Fruit fly (Drosophila melanogaster) whole organism, adult: ENCODE data around the gene Cbs.

Experiments
- CG11617 ChIP-seq: fragments of 200-800 bp; sonication (Bioruptor generic); optimal IDR thresholded peaks from 2 replicates; lab custom pipeline; 2017; ENCODE audit warnings: mild to moderate bottlenecking, missing biosample characterization, missing genetic modification reagents, missing genetic modification characterization
- CG12768 ChIP-seq: fragments of 200-800 bp; sonication (Bioruptor generic); optimal IDR thresholded peaks from 2 replicates; lab custom pipeline; 2017; ENCODE audit warnings: missing biosample characterization, missing genetic modification characterization, mild to moderate bottlenecking, moderate library complexity, missing genetic modification reagents
- CG14711 ChIP-seq: fragments of 200-800 bp; sonication (Bioruptor generic); optimal IDR thresholded peaks from 2 replicates; lab custom pipeline; 2018; ENCODE audit warnings: missing biosample characterization, mild to moderate bottlenecking, missing genetic modification characterization, moderate library complexity
- CG1620 ChIP-seq: fragments of 200-800 bp; sonication (Bioruptor generic); optimal IDR thresholded peaks from 2 replicates; lab custom pipeline; 2016; ENCODE audit warnings: missing biosample characterization, missing genetic modification characterization
- CG33017 ChIP-seq: fragments of 200-800 bp; sonication (Bioruptor generic); optimal IDR thresholded peaks from 2 replicates; lab custom pipeline; 2018; ENCODE audit warnings: missing biosample characterization, mild to moderate bottlenecking, missing genetic modification characterization, moderate library complexity
- CG5204 ChIP-seq: fragments of 200-800 bp; sonication (Bioruptor generic); optimal IDR thresholded peaks from 2 replicates; lab custom pipeline; 2016; ENCODE audit warnings: missing biosample characterization, missing genetic modification characterization
- CG7045 ChIP-seq: fragments of 200-800 bp; sonication (Bioruptor generic); optimal IDR thresholded peaks from 2 replicates; lab custom pipeline; 2017; ENCODE audit warnings: missing biosample characterization, mild to moderate bottlenecking, missing genetic modification characterization
- CG7101 ChIP-seq: fragments of 200-800 bp; sonication (Bioruptor generic); optimal IDR thresholded peaks from 2 replicates; lab custom pipeline; 2018; ENCODE audit warnings: missing biosample characterization, mild to moderate bottlenecking, missing genetic modification characterization, moderate library complexity
- Clk ChIP-seq: fragments of 200-800 bp; sonication (Bioruptor generic); optimal IDR thresholded peaks from 2 replicates; lab custom pipeline; 2017; ENCODE audit warnings: missing biosample characterization, missing genetic modification characterization
- Crg-1 ChIP-seq: fragments of 200-800 bp; sonication (Bioruptor generic); optimal IDR thresholded peaks from 2 replicates; lab custom pipeline; 2016; ENCODE audit warnings: missing biosample characterization, missing genetic modification characterization
- Hr96 ChIP-seq: fragments of 200-800 bp; sonication (Bioruptor generic); optimal IDR thresholded peaks from 2 replicates; lab custom pipeline; 2016; ENCODE audit warnings: missing biosample characterization, missing genetic modification characterization
- Mnt ChIP-seq: fragments of 200-800 bp; sonication (Bioruptor generic); optimal IDR thresholded peaks from 2 replicates; lab custom pipeline; 2016; ENCODE audit warnings: missing biosample characterization, mild to moderate bottlenecking, missing genetic modification characterization
- bab1 ChIP-seq: fragments of 200-800 bp; sonication (Bioruptor generic); optimal IDR thresholded peaks from 3 replicates; lab custom pipeline; 2019; ENCODE audit warnings: missing biosample characterization, mild to moderate bottlenecking, missing genetic modification characterization, moderate library complexity
- cic ChIP-seq: fragments of 200-800 bp; sonication (Bioruptor generic); optimal IDR thresholded peaks from 2 replicates; lab custom pipeline; 2017; ENCODE audit warnings: missing biosample characterization, mild to moderate bottlenecking, missing genetic modification characterization, moderate library complexity
- cnc ChIP-seq, 2 experiments: fragments of >200 bp; optimal IDR thresholded peaks; 2 replicates each; lab custom pipeline; 2017
- kay ChIP-seq: fragments of 200-800 bp; sonication (Bioruptor generic); peaks from one replicate; lab custom pipeline; 2016; ENCODE audit warnings: missing biosample characterization, missing genetic modification characterization, borderline replicate concordance
- ovo ChIP-seq: fragments of 200-800 bp; sonication (Bioruptor generic); optimal IDR thresholded peaks from 2 replicates; lab custom pipeline; 2016; ENCODE audit warnings: missing biosample characterization, missing genetic modification characterization
- pad ChIP-seq: fragments of 200-800 bp; sonication (Bioruptor generic); optimal IDR thresholded peaks from 3 replicates; lab custom pipeline; 2017; ENCODE audit warnings: missing biosample characterization, missing genetic modification characterization, mild to moderate bottlenecking, moderate library complexity, missing genetic modification reagents
- tj ChIP-seq: fragments of 200-800 bp; sonication (Bioruptor generic); optimal IDR thresholded peaks from 3 replicates; lab custom pipeline; 2017; ENCODE audit warnings: missing biosample characterization, mild to moderate bottlenecking, missing genetic modification characterization, moderate library complexity
- toe ChIP-seq: fragments of 200-800 bp; sonication (Bioruptor generic); optimal IDR thresholded peaks from 2 replicates; lab custom pipeline; 2016; ENCODE audit warnings: missing biosample characterization, missing genetic modification characterization

Cbs gene

dm6 chrX:21054963-21055480, 10.1 kb downstream of the Cbs start:
- TF ChIP-seq CG7101 (tag; lab: Kevin White, UChicago) (no peak), toe (GFP tag; lab: Kevin White, UChicago) (no peak), tj (GFP tag; lab: Kevin White, UChicago) (peak; percentile 2), CG12768 (no peak), CG33017 (no peak), CG11617 (GFP tag; lab: Kevin White, UChicago) (no peak), pad (peak; percentile 0)

dm6 chrX:21056732-21057131, 11.8 kb downstream of the Cbs start:
- TF ChIP-seq Clk (GFP tag; lab: Kevin White, UChicago) (no peak), ovo (no peak), pad (no peak), toe (GFP tag; lab: Kevin White, UChicago) (no peak), CG12768 (no peak)

- TF ChIP-seq tj (GFP tag; lab: Kevin White, UChicago) (no peak), cic (no peak), CG33017 (no peak), CG1620 (GFP tag; lab: Kevin White, UChicago) (no peak), kay (GFP tag; lab: Kevin White, UChicago) (peak; percentile 17), Crg-1 (GFP tag; lab: Kevin White, UChicago) (no peak), CG14711 (tag; lab: Kevin White, UChicago) (no peak)
Measured at dm6 chrX:21058437-21058836, 13.5 kb downstream of the Cbs start.

- TF ChIP-seq toe (GFP tag; lab: Kevin White, UChicago), result no peak
- TF ChIP-seq CG7101 (tag; lab: Kevin White, UChicago), result peak; percentile 32
- no peak for TF ChIP-seq pad
- TF ChIP-seq Clk (GFP tag; lab: Kevin White, UChicago), result no peak
- TF ChIP-seq CG14711 (tag; lab: Kevin White, UChicago), result peak; percentile 7
- no peak for TF ChIP-seq CG5204 (GFP tag; lab: Kevin White, UChicago)
- TF ChIP-seq kay (GFP tag; lab: Kevin White, UChicago), result no peak
- no peak for TF ChIP-seq cic
- peak; percentile 15 for TF ChIP-seq tj (GFP tag; lab: Kevin White, UChicago)
- peak; percentile 1 for TF ChIP-seq CG11617 (GFP tag; lab: Kevin White, UChicago)
- TF ChIP-seq bab1, result peak; percentile 3
- no peak for TF ChIP-seq CG7045 (GFP tag; lab: Kevin White, UChicago)
- TF ChIP-seq cnc (optimal IDR thresholded peaks at IDR 0.05; lab: Kevin White, UChicago), result no peak
Measured at dm6 chrX:21058991-21059390, 14.1 kb downstream of the Cbs start.

- peak; percentile 79 for TF ChIP-seq tj (GFP tag; lab: Kevin White, UChicago)
- peak; percentile 28 for TF ChIP-seq bab1
- TF ChIP-seq pad, result no peak
Measured at dm6 chrX:21060579-21060978, 15.6 kb downstream of the Cbs start.

- peak; percentile 20 for TF ChIP-seq ovo
- peak; percentile 89 for TF ChIP-seq CG12768
- peak; percentile 85 for TF ChIP-seq CG14711 (tag; lab: Kevin White, UChicago)
- peak; percentile 59 for TF ChIP-seq kay (GFP tag; lab: Kevin White, UChicago)
- peak; percentile 79 for TF ChIP-seq tj (GFP tag; lab: Kevin White, UChicago)
- peak; percentile 50 for TF ChIP-seq toe (GFP tag; lab: Kevin White, UChicago)
- peak; percentile 80 for TF ChIP-seq CG5204 (GFP tag; lab: Kevin White, UChicago)
- TF ChIP-seq bab1, result peak; percentile 88
- peak; percentile 83 for TF ChIP-seq Crg-1 (GFP tag; lab: Kevin White, UChicago)
- peak; percentile 54 for TF ChIP-seq Clk (GFP tag; lab: Kevin White, UChicago)
- peak; percentile 62 for TF ChIP-seq CG1620 (GFP tag; lab: Kevin White, UChicago)
- no peak for TF ChIP-seq cnc (optimal IDR thresholded peaks at IDR 0.05; lab: Kevin White, UChicago)
- TF ChIP-seq CG11617 (GFP tag; lab: Kevin White, UChicago), result peak; percentile 92
- TF ChIP-seq CG7045 (GFP tag; lab: Kevin White, UChicago), result peak; percentile 80
- peak; percentile 72 for TF ChIP-seq pad
- peak; percentile 93 for TF ChIP-seq CG7101 (tag; lab: Kevin White, UChicago)
- TF ChIP-seq Hr96 (GFP tag; lab: Kevin White, UChicago), result peak; percentile 91
- TF ChIP-seq Mnt (GFP tag; lab: Kevin White, UChicago), result peak; percentile 73
- peak; percentile 11 for TF ChIP-seq cic
- TF ChIP-seq CG33017, result peak; percentile 85
Measured at dm6 chrX:21064927-21065326, 20.0 kb downstream of the Cbs start.

- TF ChIP-seq pad (no peak), kay (GFP tag; lab: Kevin White, UChicago) (no peak), CG7101 (tag; lab: Kevin White, UChicago) (no peak), toe (GFP tag; lab: Kevin White, UChicago) (no peak), Crg-1 (GFP tag; lab: Kevin White, UChicago) (no peak), bab1 (no peak), Hr96 (GFP tag; lab: Kevin White, UChicago) (no peak), cnc (optimal IDR thresholded peaks at IDR 0.05; lab: Kevin White, UChicago) (no peak), CG12768 (no peak), cic (no peak), CG14711 (tag; lab: Kevin White, UChicago) (no peak), CG11617 (GFP tag; lab: Kevin White, UChicago) (no peak)
Measured at dm6 chrX:21065775-21066174, 20.8 kb downstream of the Cbs start.
